Fruit fly (Drosophila melanogaster) whole organism, wandering third instar larva: ENCODE results near the gene Ilp4.
"Not testable (repeated sequence)": the region's sequence is repeated elsewhere in the genome, so short reads cannot be mapped to it uniquely, and the experiment has no call there.

Experiments
- Abd-B ChIP-seq: fragments of >200 bp; optimal IDR thresholded peaks from 2 replicates; lab custom pipeline; 2017; ENCODE audit warnings: missing biosample characterization, missing genetic modification characterization
- CG32264 ChIP-seq: fragments of 200-800 bp; sonication (Bioruptor generic); optimal IDR thresholded peaks from 2 replicates; lab custom pipeline; 2016; ENCODE audit warnings: missing biosample characterization, missing genetic modification characterization
- CG9705 ChIP-seq: fragments of 200-800 bp; sonication (Bioruptor generic); optimal IDR thresholded peaks from 2 replicates; lab custom pipeline; 2018; ENCODE audit warnings: missing biosample characterization, mild to moderate bottlenecking, missing genetic modification characterization
- CrebA ChIP-seq: fragments of 200-800 bp; sonication (Bioruptor generic); optimal IDR thresholded peaks from 2 replicates; lab custom pipeline; 2016; ENCODE audit warnings: missing biosample characterization, mild to moderate bottlenecking, missing genetic modification characterization, borderline replicate concordance
- Dfd ChIP-seq: fragments of >200 bp; optimal IDR thresholded peaks from 2 replicates; lab custom pipeline; 2017; ENCODE audit warnings: missing biosample characterization, missing genetic modification characterization
- Dif ChIP-seq: fragments of 200-275, 200-300 bp; sonication (Bioruptor generic); optimal IDR thresholded peaks from 2 replicates; lab custom pipeline; 2018; ENCODE audit warnings: missing biosample characterization, missing genetic modification characterization; ENCODE audit not compliant: partially characterized antibody
- GATAd ChIP-seq: sonication (Bioruptor generic); optimal IDR thresholded peaks from 2 replicates; lab custom pipeline; 2016; ENCODE audit warnings: missing biosample characterization, missing genetic modification characterization
- HLH106 ChIP-seq: fragments of 200-800 bp; optimal IDR thresholded peaks from 3 replicates; lab custom pipeline; 2019; ENCODE audit warnings: missing biosample characterization, mild to moderate bottlenecking, missing genetic modification characterization, moderate library complexity
- Mio ChIP-seq: sonication (Bioruptor generic); optimal IDR thresholded peaks from 2 replicates; lab custom pipeline; 2016; ENCODE audit warnings: missing biosample characterization, missing genetic modification characterization
- Myc ChIP-seq: fragments of >200 bp; optimal IDR thresholded peaks from 2 replicates; lab custom pipeline; 2017
- OdsH ChIP-seq: fragments of 200-800 bp; sonication (Bioruptor generic); optimal IDR thresholded peaks from 2 replicates; lab custom pipeline; 2016; ENCODE audit warnings: missing biosample characterization, mild to moderate bottlenecking, missing genetic modification characterization
- Rel ChIP-seq, 2 experiments: fragments of 200-800 bp; sonication (Bioruptor generic) in 1 of 2; optimal IDR thresholded peaks; 2 replicates in 1 of 2; 3 replicates in 1 of 2; lab custom pipeline; 2016 to 2019; ENCODE audit warnings: mild to moderate bottlenecking in 2 of 2, missing biosample characterization in 2 of 2, missing genetic modification characterization in 2 of 2, moderate library complexity in 1 of 2
- Sp1 ChIP-seq: fragments of 200-800 bp; sonication (Bioruptor generic); optimal IDR thresholded peaks from 3 replicates; lab custom pipeline; 2019; ENCODE audit warnings: missing biosample characterization, mild to moderate bottlenecking, missing genetic modification characterization, moderate library complexity
- Vsx2 ChIP-seq: fragments of 200-300, 225-300 bp; sonication (Bioruptor generic); optimal IDR thresholded peaks from 2 replicates; lab custom pipeline; 2018; ENCODE audit warnings: missing biosample characterization, missing genetic modification characterization; ENCODE audit not compliant: partially characterized antibody
- br ChIP-seq: fragments of 200-800 bp; sonication (Bioruptor generic); optimal IDR thresholded peaks from 2 replicates; lab custom pipeline; 2016; ENCODE audit warnings: missing biosample characterization, missing genetic modification characterization
- brk ChIP-seq: fragments of 200-800 bp; sonication (Bioruptor generic); optimal IDR thresholded peaks from 2 replicates; lab custom pipeline; 2016; ENCODE audit warnings: missing biosample characterization, mild to moderate bottlenecking, missing genetic modification characterization
- dl ChIP-seq, 2 experiments: fragments of 175-275, 200-275 bp in 1 of 2; fragments of 200-275 bp in 1 of 2; sonication (Bioruptor generic); optimal IDR thresholded peaks; lab custom pipeline; 2018; ENCODE audit warnings: mild to moderate bottlenecking in 2 of 2, missing biosample characterization in 2 of 2, missing genetic modification characterization in 2 of 2, moderate library complexity in 2 of 2; ENCODE audit not compliant: partially characterized antibody in 2 of 2, insufficient read depth in 1 of 2
- dmrt93B ChIP-seq: fragments of 200-800 bp; sonication (Bioruptor generic); optimal IDR thresholded peaks from 2 replicates; lab custom pipeline; 2018; ENCODE audit warnings: missing biosample characterization, mild to moderate bottlenecking, missing genetic modification characterization
- dsf ChIP-seq: sonication (Bioruptor generic); optimal IDR thresholded peaks from 2 replicates; lab custom pipeline; 2016; ENCODE audit warnings: missing biosample characterization, missing genetic modification characterization, borderline replicate concordance
- ey ChIP-seq: fragments of 200-800 bp; sonication (Bioruptor generic); optimal IDR thresholded peaks from 2 replicates; lab custom pipeline; 2016; ENCODE audit warnings: missing biosample characterization, missing genetic modification characterization
- foxo ChIP-seq, 2 experiments: fragments of 200-800 bp; sonication (Bioruptor generic); optimal IDR thresholded peaks; 2 replicates in 1 of 2; 3 replicates in 1 of 2; lab custom pipeline; 2016 to 2017; ENCODE audit warnings: missing biosample characterization in 2 of 2, missing genetic modification characterization in 2 of 2
- jim ChIP-seq: fragments of 175-275, 200-325 bp; sonication (Bioruptor generic); optimal IDR thresholded peaks from 2 replicates; lab custom pipeline; 2016; ENCODE audit warnings: missing biosample characterization, mild to moderate bottlenecking, missing genetic modification characterization
- lola ChIP-seq: fragments of >200 bp; optimal IDR thresholded peaks from 2 replicates; lab custom pipeline; 2017; ENCODE audit warnings: missing biosample characterization, missing genetic modification characterization
- pan ChIP-seq: fragments of >200 bp; optimal IDR thresholded peaks from 2 replicates; lab custom pipeline; 2017
- psq ChIP-seq: fragments of 200-800 bp; sonication (Bioruptor generic); optimal IDR thresholded peaks from 3 replicates; lab custom pipeline; 2017; ENCODE audit warnings: missing biosample characterization, mild to moderate bottlenecking, missing genetic modification characterization, moderate library complexity
- sage ChIP-seq: fragments of 200-800 bp; sonication (Bioruptor generic); optimal IDR thresholded peaks from 2 replicates; lab custom pipeline; 2016; ENCODE audit warnings: missing biosample characterization, mild to moderate bottlenecking, missing genetic modification characterization
- sv ChIP-seq: fragments of 200-800 bp; sonication (Bioruptor generic); optimal IDR thresholded peaks from 3 replicates; lab custom pipeline; 2016; ENCODE audit warnings: missing biosample characterization, missing genetic modification characterization
- usp ChIP-seq: fragments of >200 bp; optimal IDR thresholded peaks from 2 replicates; lab custom pipeline; 2017; ENCODE audit warnings: missing biosample characterization, missing genetic modification characterization
- woc ChIP-seq: sonication (Bioruptor generic); optimal IDR thresholded peaks from 2 replicates; lab custom pipeline; 2016; ENCODE audit warnings: missing biosample characterization, mild to moderate bottlenecking, missing genetic modification characterization

The Ilp4 gene

dm6 chr3L:9802020-9802419 lies 2.0 kb downstream of the Ilp4 start, which contains the start of gene Ilp3:
Gene Ilp3 (minus strand): TSS chr3L:9802120.
- TF ChIP-seq CG32264 (GFP tag; lab: Kevin White, UChicago): no peak
- TF ChIP-seq sv (GFP tag; lab: Kevin White, UChicago): no peak
- no peak for TF ChIP-seq psq (GFP tag; lab: Kevin White, UChicago)
- no peak for TF ChIP-seq dmrt93B (GFP tag; lab: Kevin White, UChicago)
- TF ChIP-seq Mio (GFP tag; lab: Kevin White, UChicago): no peak
- no peak for TF ChIP-seq lola (GFP tag; lab: Kevin White, UChicago)
- TF ChIP-seq pan (lab: Kevin White, UChicago): no peak
- no peak for TF ChIP-seq GATAd (GFP tag; lab: Kevin White, UChicago)

dm6 chr3L:9799398-9799797 lies 4.7 kb downstream of the Ilp4 start, which contains the start of gene Ilp2:
Gene Ilp2 (plus strand): TSS chr3L:9799698.
- TF ChIP-seq OdsH (GFP tag; lab: Kevin White, UChicago): no peak
- no peak for TF ChIP-seq foxo (GFP tag; optimal IDR thresholded peaks at IDR 0.05; lab: Kevin White, UChicago)
- no peak for TF ChIP-seq ey (GFP tag; lab: Kevin White, UChicago)
- no peak for TF ChIP-seq Mio (GFP tag; lab: Kevin White, UChicago)
- TF ChIP-seq sage (GFP tag; lab: Kevin White, UChicago): no peak
- no peak for TF ChIP-seq Abd-B (GFP tag; lab: Kevin White, UChicago)
- no peak for TF ChIP-seq dsf
- no peak for TF ChIP-seq Rel (GFP tag; optimal IDR thresholded peaks at IDR 0.05; lab: Kevin White, UChicago)
- no peak for TF ChIP-seq Rel (tag; optimal IDR thresholded peaks at IDR 0.05; lab: Kevin White, UChicago)
- no peak for TF ChIP-seq Myc
- TF ChIP-seq br (GFP tag; lab: Kevin White, UChicago): no peak
- no peak for TF ChIP-seq woc (GFP tag; lab: Kevin White, UChicago)
- no peak for TF ChIP-seq Dfd (GFP tag; lab: Kevin White, UChicago)
- TF ChIP-seq Dif (GFP tag; lab: Kevin White, UChicago): no peak
- TF ChIP-seq HLH106 (tag; lab: Kevin White, UChicago): no peak
- no peak for TF ChIP-seq Vsx2 (GFP tag; lab: Kevin White, UChicago)
- TF ChIP-seq sv (GFP tag; lab: Kevin White, UChicago): no peak
- TF ChIP-seq Sp1 (GFP tag; lab: Kevin White, UChicago): no peak
- TF ChIP-seq, all 38 proteins: peak for 0

dm6 chr3L:9798120-9798519 lies 5.9 kb downstream of the Ilp4 start, which contains the start of gene Ilp1:
Gene Ilp1 (plus strand): TSS chr3L:9798420.
- not testable (repeated sequence) for TF ChIP-seq HLH106 (tag; lab: Kevin White, UChicago); dsf; pan (lab: Kevin White, UChicago)

- no peak for TF ChIP-seq Sp1 (GFP tag; lab: Kevin White, UChicago)
- no peak for TF ChIP-seq GATAd (GFP tag; lab: Kevin White, UChicago)
- no peak for TF ChIP-seq sv (GFP tag; lab: Kevin White, UChicago)
- no peak for TF ChIP-seq OdsH (GFP tag; lab: Kevin White, UChicago)
- TF ChIP-seq CG9705 (GFP tag; lab: Kevin White, UChicago): no peak
- TF ChIP-seq psq (GFP tag; lab: Kevin White, UChicago): no peak
- no peak for TF ChIP-seq jim (GFP tag; lab: Kevin White, UChicago)
- TF ChIP-seq Vsx2 (GFP tag; lab: Kevin White, UChicago): no peak
- no peak for TF ChIP-seq Abd-B (GFP tag; lab: Kevin White, UChicago)
- no peak for TF ChIP-seq CrebA (GFP tag; lab: Kevin White, UChicago)
- no peak for TF ChIP-seq ey (GFP tag; lab: Kevin White, UChicago)
Observed at dm6 chr3L:9797587-9797986, 6.5 kb downstream of the Ilp4 start, which contains the start of gene Zasp67. Gene Zasp67 (minus strand): TSS chr3L:9797687.

dm6 chr3L:9786746-9787145 lies 17.3 kb downstream of the Ilp4 start, which contains the start of gene CG32052:
Gene CG32052 (plus strand): TSS chr3L:9787046.
- TF ChIP-seq woc (GFP tag; lab: Kevin White, UChicago) (no peak), GATAd (GFP tag; lab: Kevin White, UChicago) (no peak), brk (no peak), OdsH (GFP tag; lab: Kevin White, UChicago) (no peak), CG9705 (GFP tag; lab: Kevin White, UChicago) (no peak), pan (lab: Kevin White, UChicago) (no peak), sv (GFP tag; lab: Kevin White, UChicago) (no peak), jim (GFP tag; lab: Kevin White, UChicago) (no peak), Vsx2 (GFP tag; lab: Kevin White, UChicago) (no peak), usp (GFP tag; lab: Kevin White, UChicago) (no peak), dl (GFP tag; optimal IDR thresholded peaks at IDR 0.05; lab: Kevin White, UChicago; ENCODE audit: insufficient read depth in 1 of 2, partially characterized antibody in 2 of 2) (no peak), psq (GFP tag; lab: Kevin White, UChicago) (no peak), dmrt93B (GFP tag; lab: Kevin White, UChicago) (no peak), Myc (no peak)
